Worm (Caenorhabditis elegans) whole organism, L3 larva: ENCODE results near the gene ife-1.
A peak's percentile ranks its signal among the peaks of the same experiment; 100 is the strongest.

Source experiments
- ZK546.5 ChIP-seq: sonication (generic microtip); optimal IDR thresholded peaks from 2 replicates; lab custom pipeline; 2017; ENCODE audit warnings: missing biosample characterization, missing genetic modification characterization
- aly-2 ChIP-seq: fragments of 150-350 bp; optimal IDR thresholded peaks from 2 replicates; lab custom pipeline; 2014; ENCODE audit warnings: missing biosample characterization, missing genetic modification characterization
- ceh-16 ChIP-seq: sonication (generic microtip); optimal IDR thresholded peaks from 2 replicates; lab custom pipeline; 2017; ENCODE audit warnings: missing biosample characterization, missing genetic modification characterization
- ceh-28 ChIP-seq: fragments of 150-350 bp; optimal IDR thresholded peaks from 2 replicates; lab custom pipeline; 2014; ENCODE audit warnings: missing biosample characterization, missing genetic modification reagents, missing genetic modification characterization
- daf-12 ChIP-seq: fragments of 150-350 bp; optimal IDR thresholded peaks from 2 replicates; lab custom pipeline; 2014; ENCODE audit warnings: missing biosample characterization, missing genetic modification reagents, missing genetic modification characterization
- egl-5 ChIP-seq: fragments of 150-350 bp; optimal IDR thresholded peaks from 2 replicates; lab custom pipeline; 2017; ENCODE audit warnings: missing biosample characterization, missing genetic modification reagents, missing genetic modification characterization, inconsistent platforms
- elt-1 ChIP-seq: fragments of 150-350 bp; optimal IDR thresholded peaks from 2 replicates; lab custom pipeline; 2014; ENCODE audit warnings: missing biosample characterization, missing genetic modification characterization
- elt-2 ChIP-seq: sonication (generic microtip); optimal IDR thresholded peaks from 2 replicates; lab custom pipeline; 2016; ENCODE audit warnings: missing genetic modification reagents, mild to moderate bottlenecking, missing genetic modification characterization, missing compliant biosample characterization
- elt-3 ChIP-seq, 3 experiments: fragments of 150-350 bp in 1 of 3; sonication (generic microtip) in 2 of 3; optimal IDR thresholded peaks; 2 replicates in 2 of 3; 4 replicates in 1 of 3; lab custom pipeline; 2014 to 2017; ENCODE audit warnings: missing biosample characterization in 3 of 3, missing genetic modification characterization in 3 of 3
- fkh-10 ChIP-seq: sonication (generic microtip); optimal IDR thresholded peaks from 2 replicates; lab custom pipeline; 2017; ENCODE audit warnings: missing biosample characterization, missing genetic modification reagents, missing genetic modification characterization
- fos-1 ChIP-seq: fragments of 150-350 bp; optimal IDR thresholded peaks from 2 replicates; lab custom pipeline; 2014; ENCODE audit warnings: missing biosample characterization, missing genetic modification characterization
- hmg-11 ChIP-seq: sonication (generic microtip); optimal IDR thresholded peaks from 2 replicates; lab custom pipeline; 2016; ENCODE audit warnings: missing genetic modification characterization, missing compliant biosample characterization
- jun-1 ChIP-seq: fragments of 150-350 bp; optimal IDR thresholded peaks from 2 replicates; lab custom pipeline; 2014; ENCODE audit warnings: missing biosample characterization, missing genetic modification reagents, missing genetic modification characterization
- lin-15B ChIP-seq: fragments of 150-350 bp; optimal IDR thresholded peaks from 2 replicates; lab custom pipeline; 2014; ENCODE audit warnings: missing biosample characterization, missing genetic modification characterization
- lin-39 ChIP-seq: fragments of 150-350 bp; optimal IDR thresholded peaks from 2 replicates; lab custom pipeline; 2018; ENCODE audit warnings: missing biosample characterization, missing genetic modification reagents, missing genetic modification characterization
- lsy-12 ChIP-seq: sonication (generic microtip); optimal IDR thresholded peaks from 2 replicates; lab custom pipeline; 2016; ENCODE audit warnings: mild to moderate bottlenecking, missing genetic modification characterization, missing compliant biosample characterization
- mml-1 ChIP-seq: fragments of 150-350 bp; sonication (generic microtip); optimal IDR thresholded peaks from 3 replicates; lab custom pipeline; 2014; ENCODE audit warnings: missing biosample characterization, missing genetic modification characterization
- nfya-1 ChIP-seq: sonication (generic microtip); optimal IDR thresholded peaks from 2 replicates; lab custom pipeline; 2017; ENCODE audit warnings: missing genetic modification characterization, mild to moderate bottlenecking, missing compliant biosample characterization, antibody characterized with exemption, moderate library complexity; ENCODE audit not compliant: insufficient read depth
- nhr-11 ChIP-seq: fragments of 150-350 bp; optimal IDR thresholded peaks from 2 replicates; lab custom pipeline; 2014; ENCODE audit warnings: missing biosample characterization, missing genetic modification characterization
- nhr-25 ChIP-seq: sonication (generic microtip); optimal IDR thresholded peaks from 2 replicates; lab custom pipeline; 2017; ENCODE audit warnings: missing biosample characterization, missing genetic modification characterization
- nhr-28 ChIP-seq: fragments of 150-350 bp; optimal IDR thresholded peaks from 2 replicates; lab custom pipeline; 2014; ENCODE audit warnings: missing biosample characterization, missing genetic modification characterization
- nhr-43 ChIP-seq: sonication (generic microtip); optimal IDR thresholded peaks from 2 replicates; lab custom pipeline; 2016; ENCODE audit warnings: mild to moderate bottlenecking, missing genetic modification characterization, missing compliant biosample characterization; ENCODE audit not compliant: poor library complexity, severe bottlenecking
- nhr-77 ChIP-seq: fragments of 150-350 bp; optimal IDR thresholded peaks from 2 replicates; lab custom pipeline; 2014; ENCODE audit warnings: missing biosample characterization, missing genetic modification characterization
- pha-4 ChIP-seq: fragments of 150-350 bp; optimal IDR thresholded peaks from 2 replicates; lab custom pipeline; 2014; ENCODE audit warnings: missing biosample characterization, missing genetic modification reagents, missing genetic modification characterization
- pqm-1 ChIP-seq: fragments of 150-350 bp; optimal IDR thresholded peaks from 2 replicates; lab custom pipeline; 2017; ENCODE audit warnings: missing biosample characterization, missing genetic modification characterization, inconsistent platforms
- skn-1 ChIP-seq: fragments of 150-350 bp; optimal IDR thresholded peaks from 2 replicates; lab custom pipeline; 2014; ENCODE audit warnings: missing biosample characterization, missing genetic modification characterization
- unc-39 ChIP-seq: sonication (generic microtip); optimal IDR thresholded peaks from 4 replicates; lab custom pipeline; 2017; ENCODE audit warnings: missing biosample characterization, missing genetic modification characterization
- unc-62 ChIP-seq: fragments of 150-350 bp; sonication (generic microtip); optimal IDR thresholded peaks from 4 replicates; lab custom pipeline; 2014; ENCODE audit warnings: missing biosample characterization, missing genetic modification reagents, missing genetic modification characterization
- ztf-4 ChIP-seq: fragments of 150-350 bp; optimal IDR thresholded peaks from 2 replicates; lab custom pipeline; 2014; ENCODE audit warnings: missing biosample characterization, missing genetic modification characterization

ife-1 gene

DNA sequence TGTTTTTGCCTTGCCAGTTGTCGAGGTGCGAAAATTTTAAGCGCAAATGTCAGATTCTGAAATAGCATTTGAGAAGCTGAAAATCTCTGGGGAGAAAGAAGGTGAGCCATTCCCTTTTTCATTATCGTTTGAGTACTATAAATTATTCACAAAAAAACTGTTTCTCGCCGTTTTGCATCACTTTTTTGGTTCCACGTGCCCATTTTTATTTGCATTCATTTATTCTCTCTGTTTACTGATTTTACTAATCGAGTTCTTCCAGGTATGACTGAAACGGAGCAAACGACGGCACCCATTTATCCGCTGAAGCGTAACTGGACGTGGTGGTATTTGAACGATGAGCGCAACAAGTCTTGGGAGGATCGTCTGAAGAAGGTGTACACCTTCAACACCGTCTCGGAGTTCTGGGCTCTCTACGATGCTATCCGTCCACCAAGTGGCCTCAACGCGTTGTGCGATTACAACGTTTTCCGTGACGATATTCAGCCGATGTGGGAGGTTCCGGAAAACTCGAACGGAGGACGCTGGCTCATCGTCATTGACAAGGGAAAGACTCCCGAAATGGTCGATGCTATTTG, 434 bp downstream of the ife-1 start:
- TF ChIP-seq nhr-43 (tag; lab: Kevin White, UChicago) = no peak
- no peak for TF ChIP-seq ztf-4
- TF ChIP-seq unc-39 (tag; lab: Kevin White, UChicago) = no peak
- no peak for TF ChIP-seq nfya-1
- TF ChIP-seq mml-1 = no peak
- TF ChIP-seq egl-5 (tag; lab: Kevin White, UChicago) = no peak
- TF ChIP-seq ceh-28 (tag; lab: Kevin White, UChicago) = no peak
- no peak for TF ChIP-seq ceh-16
- TF ChIP-seq fkh-10 = no peak
- no peak for TF ChIP-seq nhr-77
- no peak for TF ChIP-seq nhr-28

DNA sequence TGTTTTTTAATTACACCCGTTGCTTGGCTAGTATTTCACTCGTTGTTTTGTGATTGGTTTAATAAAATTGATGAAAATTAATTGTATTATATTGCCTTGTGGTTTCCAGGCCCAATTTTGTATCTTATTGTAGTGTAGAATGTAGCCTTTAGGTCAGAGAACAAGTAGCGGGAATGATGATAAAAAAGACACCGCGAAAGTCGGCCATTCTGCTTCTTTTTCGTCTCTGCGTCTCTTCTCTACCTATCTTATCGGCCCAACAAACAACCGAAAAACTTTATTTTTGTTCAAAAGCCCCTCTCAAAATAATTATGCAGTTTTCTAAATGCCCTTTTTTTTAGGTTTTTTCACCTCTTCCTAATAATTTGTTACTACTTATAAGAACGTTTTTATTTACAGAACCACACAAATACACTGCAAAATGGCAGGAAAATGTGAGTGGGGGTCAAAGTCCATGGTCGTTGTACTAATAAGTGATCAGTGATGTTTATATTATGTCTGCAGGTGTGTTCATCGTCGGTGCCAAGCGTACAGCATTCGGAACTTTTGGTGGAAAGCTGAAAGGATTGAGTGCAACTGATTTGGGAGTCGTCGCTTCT, 1.4 kb downstream of the ife-1 start, which contains the start of gene acaa-2:
TSS of gene acaa-2 (plus strand) at position 400 of the 599 bp plus-strand sequence.
- TF ChIP-seq ceh-16 (no peak), hmg-11 (tag; lab: Kevin White, UChicago) (peak; percentile 34), elt-2 (peak; percentile 56), nfya-1 (peak; percentile 40), skn-1 (tag; lab: Kevin White, UChicago) (peak; percentile 93), lin-15B (tag; lab: Kevin White, UChicago) (peak; percentile 0), nhr-11 (no peak), egl-5 (tag; lab: Kevin White, UChicago) (no peak), nhr-25 (tag; lab: Kevin White, UChicago) (peak; percentile 35)

DNA sequence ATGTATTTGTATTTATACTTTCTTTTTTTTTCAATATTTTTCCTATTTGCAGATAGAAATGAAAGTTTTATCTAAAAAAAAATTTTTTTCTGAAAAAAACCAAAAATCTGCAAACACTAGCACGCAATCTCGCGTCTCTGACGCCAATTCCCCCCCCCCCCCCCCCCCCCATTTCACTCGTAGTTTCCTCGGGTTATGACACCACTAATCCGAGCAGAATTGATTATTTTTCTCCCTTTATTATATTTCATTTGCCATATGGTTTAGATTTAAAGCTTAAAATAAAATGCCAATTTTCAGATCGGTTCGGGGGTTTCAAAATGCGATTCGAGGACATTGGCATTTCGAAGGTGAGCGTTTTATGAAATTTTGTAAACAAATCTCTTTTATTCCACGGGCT, 3.6 kb downstream of the ife-1 start, which contains the start of gene mtm-6:
TSS of gene mtm-6 (plus strand) at position 301 of the 400 bp plus-strand sequence.
- TF ChIP-seq elt-2 (peak; percentile 22), ceh-28 (tag; lab: Kevin White, UChicago) (no peak), elt-1 (tag; lab: Kevin White, UChicago) (no peak), pqm-1 (tag; lab: Kevin White, UChicago) (no peak), lsy-12 (tag; lab: Kevin White, UChicago) (peak; percentile 24), hmg-11 (tag; lab: Kevin White, UChicago) (peak; percentile 11)
- TF ChIP-seq, all 47 proteins: peak for 3

DNA sequence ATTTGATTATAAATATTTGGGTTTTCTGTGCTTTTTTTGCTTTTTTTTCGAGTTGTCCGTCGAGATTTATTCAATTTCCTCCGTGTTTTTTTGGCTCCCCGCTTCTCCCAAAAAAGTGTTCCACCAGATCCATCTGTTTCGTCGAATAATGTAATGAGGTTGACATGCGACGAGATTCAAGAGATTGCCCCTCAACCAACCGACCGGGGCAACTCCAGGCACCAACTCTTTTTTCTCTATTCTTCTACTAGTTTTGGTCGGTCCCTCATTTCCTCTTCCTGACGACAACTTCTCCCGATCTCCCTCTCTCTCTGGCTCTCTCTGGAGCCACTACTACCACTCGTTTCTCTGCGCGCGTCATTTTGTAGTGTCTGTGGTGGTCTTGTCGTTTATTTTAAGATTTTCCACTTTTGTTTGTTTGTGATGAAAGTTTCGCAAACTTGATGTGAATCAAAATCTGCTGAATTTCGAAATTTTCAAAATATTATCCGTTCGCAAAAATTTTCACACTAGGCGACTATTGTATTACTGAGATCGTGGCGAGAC, 4.6 kb downstream of the ife-1 start:
- TF ChIP-seq nfya-1 (peak; percentile 19), lin-39 (tag; lab: Kevin White, UChicago) (peak; percentile 50), daf-12 (tag; lab: Kevin White, UChicago) (no peak)

DNA sequence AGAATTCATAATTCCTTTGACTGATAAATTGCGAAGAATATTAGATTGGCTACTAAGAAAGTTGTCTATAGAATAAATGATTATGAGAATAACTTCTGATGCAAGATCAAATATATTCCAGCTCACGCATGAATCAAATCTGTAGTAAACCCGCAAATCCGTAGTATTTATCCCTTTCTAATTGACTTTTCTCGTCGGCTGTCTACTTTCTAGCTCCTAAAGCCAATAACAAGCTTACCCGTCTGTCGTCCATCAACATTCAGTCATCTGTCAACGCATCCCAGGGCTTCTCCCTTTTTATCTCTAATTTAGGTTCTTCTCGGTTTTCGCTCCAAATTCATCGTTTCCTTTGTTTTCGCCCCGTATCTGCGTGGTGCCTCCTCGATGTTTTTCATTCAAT, 5.7 kb downstream of the ife-1 start:
- TF ChIP-seq unc-62 (GFP tag; lab: Kevin White, UChicago) = no peak
- no peak for TF ChIP-seq pha-4 (tag; lab: Kevin White, UChicago)
- TF ChIP-seq elt-3 (tag; optimal IDR thresholded peaks at IDR 0.05; lab: Kevin White, UChicago) = no peak
- no peak for TF ChIP-seq fkh-10
- no peak for TF ChIP-seq daf-12 (tag; lab: Kevin White, UChicago)
- TF ChIP-seq aly-2 (tag; lab: Kevin White, UChicago) = no peak
- TF ChIP-seq lin-39 (tag; lab: Kevin White, UChicago) = no peak
- TF ChIP-seq, all 47 proteins: peak for 0

DNA sequence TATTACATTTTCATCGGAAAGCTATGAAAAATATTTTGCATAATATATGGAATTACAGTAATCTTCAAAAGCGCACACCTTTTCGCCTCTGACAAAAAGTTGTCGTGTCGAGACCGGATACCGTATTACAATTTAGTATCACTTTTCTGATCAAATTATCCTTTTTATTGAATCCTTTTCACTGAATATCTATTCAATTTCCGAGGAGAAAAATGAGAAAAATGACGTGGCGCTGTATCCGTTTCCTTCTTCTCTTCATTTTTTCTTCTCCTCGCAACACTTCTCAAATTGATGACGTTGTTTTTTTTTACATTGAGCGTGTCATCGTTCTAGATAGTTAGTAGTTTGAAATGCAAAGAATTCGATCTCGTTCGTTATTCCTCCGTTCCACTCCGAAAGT, 7.7 kb downstream of the ife-1 start:
- TF ChIP-seq daf-12 (tag; lab: Kevin White, UChicago) (no peak), elt-2 (no peak), ZK546.5 (tag; lab: Kevin White, UChicago) (no peak), jun-1 (tag; lab: Kevin White, UChicago) (no peak), fos-1 (no peak), pqm-1 (tag; lab: Kevin White, UChicago) (no peak), egl-5 (tag; lab: Kevin White, UChicago) (no peak), unc-62 (GFP tag; lab: Kevin White, UChicago) (no peak)
